Worm (Caenorhabditis elegans): ENCODE measurements around the gene C36E6.2.

DNA sequence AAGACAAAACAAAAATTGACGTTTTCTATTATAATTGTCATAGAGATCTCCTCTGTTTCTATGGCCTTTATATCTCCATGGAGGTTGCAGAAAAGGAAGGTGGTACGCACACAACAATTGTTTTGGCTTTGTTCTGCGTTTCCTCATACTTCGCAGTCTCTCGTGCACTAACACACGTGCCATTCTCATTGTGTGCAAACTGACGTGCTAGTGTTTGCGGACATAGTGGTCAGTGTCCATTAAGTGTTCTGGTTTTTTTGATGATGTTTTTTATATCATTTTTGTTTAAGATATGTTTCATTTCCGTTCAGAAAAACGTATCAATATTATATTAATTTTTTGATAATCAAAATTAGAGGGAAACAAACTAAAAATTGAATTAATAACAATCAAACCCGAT, at the start of gene C36E6.2:
- TF ChIP-seq ama-1 (optimal IDR thresholded peaks at IDR 0.05) (no peak), snpc-4 (tag; optimal IDR thresholded peaks at IDR 0.05) (peak; percentile 65), nhr-23 (tag; optimal IDR thresholded peaks at IDR 0.05) (peak; percentile 74), unc-62 (GFP tag; optimal IDR thresholded peaks at IDR 0.05) (no peak), skn-1 (tag; optimal IDR thresholded peaks at IDR 0.05) (peak; percentile 62), fkh-10 (GFP tag; optimal IDR thresholded peaks at IDR 0.05) (no peak), nhr-28 (tag; optimal IDR thresholded peaks at IDR 0.05) (no peak), elt-2 (tag; optimal IDR thresholded peaks at IDR 0.05) (peak; percentile 44), pha-4 (tag; optimal IDR thresholded peaks at IDR 0.05) (peak; percentile 80), aly-2 (tag; optimal IDR thresholded peaks at IDR 0.05) (no peak), ztf-11 (tag; optimal IDR thresholded peaks at IDR 0.05) (no peak), nhr-11 (tag; optimal IDR thresholded peaks at IDR 0.05) (no peak), elt-1 (tag; optimal IDR thresholded peaks at IDR 0.05) (no peak)

Data from whole organism, L3 larva.